Worm (Caenorhabditis elegans) whole organism, L4 larva: ENCODE data around the gene C01G12.5.

Experiments
- F37D6.2 ChIP-seq: sonication (generic microtip); optimal IDR thresholded peaks from 2 replicates; lab custom pipeline; 2016; ENCODE audit warnings: mild to moderate bottlenecking, missing genetic modification characterization, missing compliant biosample characterization
- ZK337.2 ChIP-seq: fragments of 200-800 bp; sonication (Bioruptor generic); IDR thresholded peaks from 2 replicates; pipeline ENCODE4 v1.3.6; 2022; ENCODE audit warnings: missing genetic modification reagents, missing genetic modification characterization, missing compliant biosample characterization
- aha-1 ChIP-seq: fragments of 150-350 bp; peaks from one replicate; lab custom pipeline; 2014; ENCODE audit warnings: missing biosample characterization, missing genetic modification characterization
- aly-2 ChIP-seq: sonication (generic microtip); optimal IDR thresholded peaks from 2 replicates; lab custom pipeline; 2018; ENCODE audit warnings: missing biosample characterization, missing genetic modification characterization
- ceh-32 ChIP-seq: sonication (generic microtip); optimal IDR thresholded peaks from 2 replicates; lab custom pipeline; 2016; ENCODE audit warnings: mild to moderate bottlenecking, missing genetic modification characterization, missing compliant biosample characterization; ENCODE audit not compliant: poor library complexity
- dpl-1 ChIP-seq: fragments of 150-350 bp; optimal IDR thresholded peaks from 2 replicates; lab custom pipeline; 2014; ENCODE audit warnings: missing biosample characterization, missing genetic modification reagents, missing genetic modification characterization
- mdt-29 ChIP-seq: fragments of 200-800 bp; sonication (Bioruptor generic); IDR thresholded peaks from 2 replicates; pipeline ENCODE4 v1.3.6; 2022; ENCODE audit warnings: missing genetic modification reagents, missing genetic modification characterization, missing compliant biosample characterization
- mes-2 ChIP-seq: sonication (generic microtip); optimal IDR thresholded peaks from 2 replicates; lab custom pipeline; 2016; ENCODE audit warnings: missing genotype, mild to moderate bottlenecking, missing genetic modification characterization, missing compliant biosample characterization; ENCODE audit not compliant: poor library complexity, severe bottlenecking
- nhr-102 ChIP-seq: sonication (generic microtip); optimal IDR thresholded peaks from 2 replicates; lab custom pipeline; 2016; ENCODE audit warnings: mild to moderate bottlenecking, missing genetic modification characterization, moderate library complexity, missing compliant biosample characterization
- nhr-25 ChIP-seq: sonication (generic microtip); optimal IDR thresholded peaks from 2 replicates; lab custom pipeline; 2017; ENCODE audit warnings: missing genetic modification characterization, mild to moderate bottlenecking, missing compliant biosample characterization, antibody characterized with exemption, moderate library complexity, borderline replicate concordance; ENCODE audit not compliant: insufficient read depth
- nhr-76 ChIP-seq: fragments of 150-350 bp; optimal IDR thresholded peaks from 2 replicates; lab custom pipeline; 2014; ENCODE audit warnings: missing biosample characterization, missing genetic modification characterization
- nhr-77 ChIP-seq: fragments of 150-350 bp; optimal IDR thresholded peaks from 2 replicates; lab custom pipeline; 2014; ENCODE audit warnings: missing biosample characterization, missing genetic modification characterization
- pqm-1 ChIP-seq: sonication (generic microtip); optimal IDR thresholded peaks from 2 replicates; lab custom pipeline; 2017; ENCODE audit warnings: missing biosample characterization, missing genetic modification characterization
- rbr-2 ChIP-seq: sonication (generic microtip); optimal IDR thresholded peaks from 2 replicates; lab custom pipeline; 2016; ENCODE audit warnings: missing genotype, missing genetic modification characterization, missing compliant biosample characterization
- saeg-2 ChIP-seq: fragments of 200-800 bp; sonication (Bioruptor generic); IDR thresholded peaks from 2 replicates; pipeline ENCODE4 v1.3.6; 2022; ENCODE audit warnings: missing genetic modification reagents, missing genetic modification characterization, missing compliant biosample characterization
- snpc-1.2 ChIP-seq: fragments of 200-800 bp; sonication (Bioruptor generic); IDR thresholded peaks from 2 replicates; pipeline ENCODE4 v1.3.6; 2022; ENCODE audit warnings: missing genetic modification reagents, missing genetic modification characterization, missing compliant biosample characterization
- spr-3 ChIP-seq: fragments of 200-800 bp; sonication (Bioruptor generic); optimal IDR thresholded peaks from 2 replicates; lab custom pipeline; 2018; ENCODE audit warnings: mild to moderate bottlenecking, missing genetic modification characterization, missing compliant biosample characterization
- tag-97 ChIP-seq: fragments of 200-800 bp; sonication (Bioruptor generic); IDR thresholded peaks from 2 replicates; pipeline ENCODE4 v1.3.6; 2022; ENCODE audit warnings: missing genetic modification characterization, missing compliant biosample characterization

C01G12.5 gene

DNA sequence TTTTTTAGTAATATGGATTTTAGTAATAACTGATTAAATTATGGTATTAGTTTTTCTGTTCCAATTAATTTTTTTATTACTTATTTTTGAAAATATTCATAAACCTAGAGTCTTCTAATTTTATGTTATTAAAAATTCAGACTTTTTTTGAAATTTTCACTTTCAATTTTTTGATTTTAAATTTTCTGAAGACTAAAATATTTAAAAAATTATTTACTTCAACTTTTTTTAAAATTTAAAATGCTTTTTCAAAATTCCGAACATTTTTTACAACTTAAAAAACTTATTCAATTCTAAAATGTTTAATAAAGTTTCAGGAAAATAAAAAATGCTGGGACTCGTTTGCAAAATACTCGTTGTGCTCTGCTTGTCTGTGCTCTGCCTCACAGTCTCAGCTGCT is 36.7 kb downstream of the C01G12.5 start, which contains the start of gene nlp-41:
TSS of gene nlp-41 (plus strand) at position 301 of the 400 bp plus-strand sequence.
- TF ChIP-seq nhr-77 (tag; lab: Kevin White, UChicago): no peak
- TF ChIP-seq aly-2: no peak
- no peak for TF ChIP-seq F37D6.2
- no peak for TF ChIP-seq dpl-1 (GFP tag; lab: Kevin White, UChicago)
- no peak for TF ChIP-seq nhr-76 (tag; lab: Kevin White, UChicago)
- TF ChIP-seq ZK337.2 (GFP tag; lab: Robert Waterston, UW): no peak
- no peak for TF ChIP-seq nhr-25
- TF ChIP-seq ceh-32 (tag; lab: Kevin White, UChicago): no peak
- no peak for TF ChIP-seq nhr-102 (tag; lab: Kevin White, UChicago)

DNA sequence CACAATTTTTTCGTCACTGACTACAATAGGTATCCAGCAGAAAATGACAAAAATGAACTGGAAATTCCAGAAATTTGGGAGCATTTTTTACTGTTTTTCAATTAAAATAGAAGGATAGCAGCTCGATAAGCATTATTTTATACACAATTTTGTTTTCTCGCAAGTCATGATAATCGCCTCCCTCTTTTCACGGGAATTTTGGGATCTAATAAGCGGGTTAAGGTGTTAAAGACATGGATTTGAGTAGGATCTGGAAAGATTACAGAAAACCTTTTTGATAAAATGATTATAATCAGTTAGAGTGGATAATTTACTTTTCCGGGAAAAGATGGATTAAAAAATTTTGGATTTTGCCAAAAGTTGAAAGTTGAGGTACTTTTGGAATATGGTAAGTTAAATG is 38.6 kb downstream of the C01G12.5 start, which contains the start of gene gcy-29:
TSS of gene gcy-29 (minus strand) at position 101 of the 400 bp plus-strand sequence.
- TF ChIP-seq tag-97 (GFP tag; lab: Robert Waterston, UW): no peak
- TF ChIP-seq spr-3: no peak
- TF ChIP-seq saeg-2 (GFP tag; lab: Robert Waterston, UW): no peak
- no peak for TF ChIP-seq rbr-2 (tag; lab: Kevin White, UChicago)
- no peak for TF ChIP-seq nhr-77 (tag; lab: Kevin White, UChicago)
- TF ChIP-seq, all 104 proteins: peak for 0

DNA sequence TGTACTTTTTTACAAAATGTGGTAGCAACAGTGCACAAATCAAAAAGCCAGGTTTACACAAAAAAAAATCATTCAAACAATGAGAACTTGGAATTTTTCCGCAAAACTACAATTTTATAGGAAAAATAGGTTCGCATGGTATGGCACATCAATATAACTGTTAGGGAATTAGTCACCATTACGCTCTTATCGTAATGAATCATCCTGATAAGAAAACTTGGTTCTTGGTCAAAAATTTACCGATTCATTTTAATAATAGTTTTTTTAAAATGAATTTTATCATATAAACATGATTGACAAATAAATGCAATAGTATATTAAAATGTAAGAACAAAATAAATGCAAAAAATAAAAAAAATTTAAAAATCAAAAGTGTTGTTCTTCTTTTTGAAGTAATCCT is 46.8 kb downstream of the C01G12.5 start:
- TF ChIP-seq mes-2 (tag; lab: Kevin White, UChicago) (no peak), pqm-1 (tag; lab: Kevin White, UChicago) (peak; percentile 38), aha-1 (tag; lab: Kevin White, UChicago) (peak; percentile 88)

DNA sequence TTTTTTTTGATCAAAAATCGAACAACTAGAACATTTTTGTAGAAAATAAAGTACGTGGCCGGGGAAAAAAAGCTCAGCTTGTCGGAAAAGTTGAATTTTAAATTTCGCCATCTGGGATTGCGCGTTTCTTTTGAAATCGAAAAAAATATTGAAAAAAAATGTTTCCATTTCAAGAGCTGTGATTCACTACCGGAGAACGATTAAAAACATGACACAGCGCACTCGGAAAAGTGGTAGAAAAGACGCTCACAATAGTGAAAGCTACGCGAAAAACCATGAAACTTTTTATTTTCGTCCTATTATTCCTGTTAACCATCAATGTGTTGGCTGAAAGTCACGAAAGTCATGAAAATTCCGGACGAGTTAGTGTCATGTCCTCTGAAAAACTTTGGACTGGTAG is 49.6 kb downstream of the C01G12.5 start, which contains the start of the genes clec-147 and C04H5.7:
TSS of gene clec-147 (minus strand) at position 101 of the 400 bp plus-strand sequence.
TSS of gene C04H5.7 (plus strand) at position 219 of the 400 bp plus-strand sequence.
- TF ChIP-seq snpc-1.2 (GFP tag; lab: Robert Waterston, UW) (no peak), ZK337.2 (GFP tag; lab: Robert Waterston, UW) (no peak), mdt-29 (GFP tag; lab: Robert Waterston, UW) (no peak)
